Worm (Caenorhabditis elegans) whole organism, L4/young adult: ENCODE results near the gene rnst-2.

Experiments used
- W03F9.2 ChIP-seq: fragments of 150-350 bp; optimal IDR thresholded peaks from 2 replicates; lab custom pipeline; 2014; ENCODE audit warnings: missing biosample characterization, missing genetic modification characterization
- dao-5 ChIP-seq: sonication (generic microtip); optimal IDR thresholded peaks from 2 replicates; lab custom pipeline; 2016; ENCODE audit warnings: missing genotype, missing genetic modification characterization, moderate library complexity, missing compliant biosample characterization
- him-1 ChIP-seq: sonication (generic microtip); optimal IDR thresholded peaks from 2 replicates; lab custom pipeline; 2016; ENCODE audit warnings: missing genotype, missing genetic modification reagents, missing genetic modification characterization, missing compliant biosample characterization

- TF ChIP-seq W03F9.2 (no peak), him-1 (tag; lab: Kevin White, UChicago) (no peak), dao-5 (tag; lab: Kevin White, UChicago) (no peak)
Observed at ce11 chrV:1021456-1021855, 39.9 kb upstream of the rnst-2 start.
